Fruit fly (Drosophila melanogaster) whole organism, embryonic: ENCODE results near the gene CG16758.

Experiments used
- CG11696 ChIP-seq: fragments of 200-800 bp; sonication (Bioruptor generic); IDR thresholded peaks from 2 replicates; pipeline ENCODE4 v1.3.6; 2022; ENCODE audit warnings: missing biosample characterization, missing genetic modification characterization
- CG15073 ChIP-seq: fragments of 200-800 bp; sonication (Bioruptor generic); optimal IDR thresholded peaks from 2 replicates; lab custom pipeline; 2016; ENCODE audit warnings: missing biosample characterization, missing genetic modification characterization
- CG8281 ChIP-seq: fragments of 200-800 bp; sonication (Bioruptor generic); optimal IDR thresholded peaks from 2 replicates; lab custom pipeline; 2018; ENCODE audit warnings: missing biosample characterization, mild to moderate bottlenecking, missing genetic modification characterization, moderate library complexity
- CG9437 ChIP-seq: fragments of 200-800 bp; sonication (Bioruptor generic); optimal IDR thresholded peaks from 2 replicates; lab custom pipeline; 2018; ENCODE audit warnings: missing biosample characterization, mild to moderate bottlenecking, missing genetic modification characterization
- NC2β ChIP-seq: fragments of 200-800 bp; sonication (Bioruptor generic); optimal IDR thresholded peaks from 2 replicates; lab custom pipeline; 2016; ENCODE audit warnings: missing biosample characterization, missing genetic modification characterization
- h ChIP-seq: fragments of >200 bp; optimal IDR thresholded peaks from 2 replicates; lab custom pipeline; 2017
- odd ChIP-seq: fragments of 200-800 bp; sonication (Bioruptor generic); optimal IDR thresholded peaks from 2 replicates; lab custom pipeline; 2017; ENCODE audit warnings: missing biosample characterization, mild to moderate bottlenecking, missing genetic modification characterization

DNA sequence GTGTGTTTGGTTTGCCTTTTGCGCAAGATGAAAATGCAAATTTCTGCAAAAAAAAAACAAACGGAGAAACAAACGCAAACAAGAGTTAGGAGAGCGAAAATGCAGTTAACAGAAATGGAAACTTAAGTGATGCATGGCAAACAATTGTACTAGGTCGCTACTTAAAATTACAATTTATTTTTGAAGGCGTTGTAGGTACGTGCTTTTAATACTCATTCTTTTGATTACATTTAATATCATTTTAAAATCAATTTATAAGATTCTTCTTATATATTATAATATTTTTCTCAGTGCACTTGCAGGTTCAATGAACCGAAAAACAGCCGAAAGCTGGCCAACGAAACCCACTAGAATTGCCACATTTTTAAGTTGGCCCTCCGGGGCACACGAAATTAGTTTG, 38.0 kb upstream of the CG16758 start:
- TF ChIP-seq CG11696 (GFP tag; lab: Robert Waterston, UW), result no peak
- no peak for TF ChIP-seq CG15073 (GFP tag; lab: Kevin White, UChicago)
- no peak for TF ChIP-seq NC2β
- no peak for TF ChIP-seq odd (GFP tag; lab: Kevin White, UChicago)
- TF ChIP-seq CG9437 (GFP tag; lab: Kevin White, UChicago), result no peak
- TF ChIP-seq h (lab: Kevin White, UChicago), result no peak
- TF ChIP-seq CG8281 (tag; lab: Kevin White, UChicago), result no peak
